Fruit fly (Drosophila melanogaster): ENCODE measurements around the gene QIL1.

Gene QIL1

dm6 chr3L:17444569-17444968 lies 21.2 kb upstream of the QIL1 start:
- no peak for TF ChIP-seq noc (tag; optimal IDR thresholded peaks at IDR 0.05)

DNA sequence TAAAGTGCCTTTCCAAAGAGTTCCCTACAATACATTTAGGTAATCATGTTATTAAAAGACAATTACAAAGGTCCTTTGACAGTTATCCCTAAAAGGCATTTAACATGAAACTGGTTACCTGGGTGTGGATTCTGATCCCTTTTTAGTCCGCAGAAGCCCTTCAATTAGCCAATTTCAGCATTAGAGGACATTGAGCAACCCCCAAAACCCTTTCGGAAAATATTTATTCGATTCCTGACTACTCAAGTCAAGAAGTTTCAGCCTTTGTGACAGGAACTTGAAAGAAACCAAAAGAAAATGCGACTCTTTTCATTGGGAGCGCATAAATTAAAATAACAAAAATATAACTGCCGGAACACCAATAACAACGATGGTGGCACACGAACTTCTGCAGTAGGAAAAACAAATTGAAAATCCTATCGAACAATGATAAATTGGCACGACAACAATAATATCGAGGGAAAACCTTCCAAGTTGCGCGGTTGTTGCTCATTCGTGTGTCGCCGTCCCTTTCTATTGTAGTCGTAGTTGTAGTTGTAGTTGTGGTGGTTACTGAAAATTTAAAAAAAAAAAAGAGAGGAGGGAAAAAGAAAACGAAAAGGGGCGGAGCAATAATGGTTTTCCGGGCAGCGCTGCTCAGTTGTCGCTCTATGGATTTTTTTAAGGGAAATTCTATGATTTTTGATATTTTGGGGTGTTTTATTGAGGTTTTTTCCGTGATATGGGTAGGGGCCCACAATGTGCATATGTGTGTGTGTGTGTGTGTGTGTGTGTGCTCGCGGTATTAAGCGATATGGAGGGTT lies 19.9 kb upstream of the QIL1 start:
- TF ChIP-seq noc (tag; optimal IDR thresholded peaks at IDR 0.05): no peak

- no peak for TF ChIP-seq noc (tag; optimal IDR thresholded peaks at IDR 0.05)
Observed at dm6 chr3L:17447881-17448280, 17.9 kb upstream of the QIL1 start.

dm6 chr3L:17457695-17458242 lies 8.0 kb upstream of the QIL1 start:
- no peak for TF ChIP-seq noc (tag; optimal IDR thresholded peaks at IDR 0.05)

DNA sequence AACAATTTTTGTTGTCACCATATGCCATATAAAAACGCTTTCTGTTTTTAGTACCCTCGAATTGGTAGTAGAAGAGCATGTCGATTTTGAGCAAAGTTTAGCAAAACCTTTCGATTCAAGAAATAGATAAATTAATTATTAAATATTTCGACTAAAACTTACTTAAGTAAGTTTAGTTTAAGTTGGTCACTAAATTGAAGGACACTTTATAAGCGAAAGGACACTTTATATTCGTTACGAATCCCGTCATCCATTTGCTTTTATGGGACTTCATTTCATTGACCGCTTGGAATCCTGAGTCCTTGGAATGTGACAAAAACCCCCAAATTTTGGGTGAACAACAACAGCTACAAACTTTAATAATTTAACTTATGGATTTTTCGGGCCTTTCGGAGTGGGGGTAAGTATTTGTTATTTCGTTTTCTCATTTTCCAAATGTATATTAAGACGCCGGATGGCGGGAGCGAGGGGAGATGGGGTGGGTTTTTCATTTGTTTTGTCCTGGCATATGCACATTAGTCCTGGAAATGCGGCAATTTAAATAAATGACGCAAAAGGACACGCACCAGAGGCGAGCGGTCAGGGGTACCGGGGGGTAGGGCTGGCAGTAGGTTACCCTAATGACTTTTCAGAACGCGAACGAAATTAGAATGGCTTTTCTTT lies 6.8 kb upstream of the QIL1 start:
- no peak for TF ChIP-seq noc (tag; optimal IDR thresholded peaks at IDR 0.05)

DNA sequence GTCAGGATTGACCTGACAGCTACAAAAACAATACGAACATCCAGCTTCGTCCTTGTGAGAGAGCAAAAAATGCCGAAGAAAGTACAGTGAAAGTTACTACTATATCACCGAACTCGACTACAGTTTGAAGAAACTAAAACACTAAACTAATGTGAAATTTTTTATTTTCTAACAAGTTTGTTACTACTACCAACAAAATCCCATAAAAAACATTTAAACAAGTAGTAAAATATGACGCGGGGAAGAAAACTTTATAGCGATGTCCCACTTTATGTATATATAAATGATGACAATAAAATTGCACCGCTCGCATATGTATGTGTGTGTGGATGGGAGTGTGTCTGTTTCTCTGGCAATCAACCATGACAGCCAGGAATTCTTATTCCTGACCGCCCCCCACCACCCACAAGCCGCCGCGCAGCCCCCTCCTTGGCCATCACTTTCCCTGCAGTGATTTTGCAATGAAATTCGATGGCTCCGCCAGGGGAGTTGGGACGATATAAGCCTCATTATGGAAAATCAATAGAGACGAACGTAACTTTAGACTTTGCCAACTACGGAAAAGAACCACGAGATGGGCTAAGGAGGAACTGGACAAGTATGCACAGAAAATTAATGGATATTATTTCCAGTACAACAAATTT lies 4.3 kb upstream of the QIL1 start:
- TF ChIP-seq noc (tag; optimal IDR thresholded peaks at IDR 0.05): no peak

dm6 chr3L:17462474-17462873 lies 3.3 kb upstream of the QIL1 start:
- no peak for TF ChIP-seq noc (tag; optimal IDR thresholded peaks at IDR 0.05)

- TF ChIP-seq noc (tag; optimal IDR thresholded peaks at IDR 0.05): no peak
Observed at dm6 chr3L:17470110-17470509, 4.4 kb downstream of the QIL1 start, which contains the start of gene SecCl. SecCl (plus strand) TSS chr3L:17470127.

DNA sequence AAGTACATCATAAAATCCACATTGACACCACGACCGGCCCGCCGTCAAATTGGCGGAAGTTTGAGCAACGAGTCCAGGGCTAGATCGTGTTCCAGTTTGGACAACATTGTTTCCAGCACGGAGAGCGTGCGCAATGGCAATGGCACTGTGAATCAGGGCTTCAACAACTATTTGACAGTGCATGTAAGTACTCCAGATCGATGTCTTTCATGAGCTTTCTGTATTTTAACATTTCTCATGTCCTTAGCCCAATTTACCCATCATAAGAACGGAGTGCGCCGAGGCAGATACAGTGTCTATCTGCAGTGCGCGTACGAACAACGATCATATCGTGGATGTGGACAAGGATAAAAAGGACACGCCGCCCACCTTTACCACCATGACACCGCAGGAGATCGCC lies 8.1 kb downstream of the QIL1 start:
- no peak for TF ChIP-seq noc (tag; optimal IDR thresholded peaks at IDR 0.05)

DNA sequence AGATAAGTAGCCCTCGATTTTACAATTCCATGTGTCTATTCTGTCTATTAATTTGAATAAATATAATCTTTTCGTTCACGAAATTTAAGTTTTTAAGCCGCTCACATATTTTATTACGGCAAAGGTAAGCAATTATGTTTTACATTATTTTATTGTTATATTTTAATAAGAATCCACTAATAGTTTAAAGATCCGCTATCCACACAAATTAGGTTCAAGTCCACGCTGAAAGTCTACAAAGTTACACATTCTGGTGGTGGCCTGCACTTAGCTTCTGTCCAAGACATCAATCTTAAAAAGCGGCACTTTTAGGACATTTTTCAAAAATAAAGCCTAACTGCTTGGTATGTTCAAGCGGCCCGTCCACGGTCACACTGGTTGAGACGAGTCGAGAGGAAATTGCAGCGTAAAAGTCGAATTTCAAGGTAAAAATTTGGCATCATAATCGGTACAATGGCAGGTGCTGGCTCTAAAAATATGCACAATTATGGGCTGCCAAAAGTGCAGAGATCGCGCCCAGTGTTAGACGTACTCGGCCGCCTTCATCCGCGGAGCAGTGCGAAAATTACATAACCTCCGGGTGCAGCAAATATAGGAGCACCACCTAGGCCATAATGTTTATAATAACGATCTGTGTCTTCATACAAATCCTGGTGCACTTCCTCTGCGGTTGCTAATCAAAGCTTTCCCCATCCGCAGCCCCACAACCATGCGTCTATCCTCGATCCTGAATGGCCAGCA lies 9.1 kb downstream of the QIL1 start, which contains the start of the genes UQCR-Q and CG46525:
TSS of gene UQCR-Q (plus strand) at position 51 of the 741 bp plus-strand sequence.
TSS of gene CG46525 (plus strand) at position 510 of the 741 bp plus-strand sequence.
- TF ChIP-seq noc (tag; optimal IDR thresholded peaks at IDR 0.05): no peak

DNA sequence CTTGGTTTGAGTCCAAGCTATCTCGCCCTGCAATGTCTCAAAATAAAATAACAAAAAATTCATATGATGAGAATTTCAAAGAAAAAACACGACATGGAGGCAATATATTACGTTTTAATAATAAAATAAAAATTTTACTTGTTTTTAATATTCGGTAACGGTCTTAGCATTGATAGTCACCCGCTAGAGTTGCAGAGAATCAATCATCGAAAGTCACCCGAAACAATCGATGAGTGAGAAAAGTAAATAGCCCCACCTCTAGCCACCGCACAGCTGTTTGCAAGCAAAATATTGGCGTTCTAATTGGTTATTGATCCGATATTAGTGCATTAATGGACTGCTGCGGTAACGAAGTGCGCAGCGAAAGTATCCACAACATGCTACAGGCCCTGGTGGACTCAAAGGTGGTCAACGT lies 10.2 kb downstream of the QIL1 start, which contains the start of gene CG34250:
TSS of gene CG34250 (plus strand) at position 244 of the 415 bp plus-strand sequence.
- TF ChIP-seq noc (tag; optimal IDR thresholded peaks at IDR 0.05): peak; percentile 59

DNA sequence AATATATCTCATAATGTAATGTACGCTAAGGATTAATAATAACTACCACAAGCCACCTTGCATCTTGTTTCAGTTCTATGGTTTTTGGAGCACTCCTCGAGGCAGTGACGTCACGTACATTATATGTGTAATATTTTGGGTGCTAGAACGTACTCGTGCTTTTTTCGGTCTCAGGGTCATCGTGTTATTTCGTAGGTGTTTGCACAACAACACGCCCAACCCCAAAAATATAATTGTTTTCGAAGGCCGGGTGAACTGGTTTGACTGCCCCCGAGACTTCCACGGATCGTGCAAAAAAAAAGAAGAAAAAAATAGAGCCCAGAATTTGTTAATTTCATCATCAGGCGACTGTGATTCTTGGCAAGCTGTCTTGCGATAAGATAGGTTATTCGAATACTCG lies 10.8 kb downstream of the QIL1 start:
- TF ChIP-seq noc (tag; optimal IDR thresholded peaks at IDR 0.05): no peak

DNA sequence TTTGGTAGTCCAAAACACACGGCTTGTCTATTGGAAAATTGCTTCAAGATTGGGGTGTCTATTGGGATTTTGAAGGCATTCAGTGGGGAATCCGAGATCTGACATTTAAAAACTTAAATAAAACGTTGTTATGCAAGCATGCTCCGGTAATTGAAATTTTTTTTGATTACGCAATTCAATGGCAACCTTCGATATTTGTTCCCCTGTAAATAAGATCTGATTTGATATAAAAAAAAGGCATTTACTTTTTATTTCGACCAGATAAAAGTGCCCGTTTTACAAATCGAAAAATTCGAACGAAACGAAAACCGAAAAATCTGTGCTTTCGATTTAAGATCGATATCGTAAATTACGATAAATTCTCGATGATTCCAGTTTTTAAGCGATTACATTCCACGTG lies 13.1 kb downstream of the QIL1 start, which contains the start of the genes CG13733 and qjt:
TSS of gene CG13733 (minus strand) at position 101 of the 400 bp plus-strand sequence.
TSS of gene qjt (plus strand) at position 271 of the 400 bp plus-strand sequence.
- TF ChIP-seq noc (tag; optimal IDR thresholded peaks at IDR 0.05): no peak

DNA sequence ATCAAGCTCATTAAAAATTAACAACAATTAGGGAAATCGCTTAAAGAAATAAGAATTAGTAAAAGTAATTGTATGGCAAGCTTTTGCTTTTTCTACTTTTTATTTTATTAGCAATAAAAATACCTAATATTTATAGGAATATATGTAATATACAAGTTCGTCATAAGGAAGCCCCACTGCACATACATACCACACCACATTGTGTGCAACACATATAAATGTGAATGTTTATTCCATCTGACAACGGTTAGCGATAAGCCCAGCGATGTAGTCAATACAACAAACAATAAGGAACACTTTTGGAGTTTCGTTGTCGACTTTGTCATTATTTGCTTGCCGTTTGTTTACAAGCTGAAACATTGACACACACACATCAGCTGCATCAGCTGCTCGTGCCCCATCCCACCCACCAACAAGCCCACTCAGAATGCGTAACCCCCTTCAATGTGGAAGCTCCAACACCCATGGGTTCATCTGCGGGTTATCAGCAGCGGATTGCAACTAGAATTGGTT lies 19.6 kb downstream of the QIL1 start:
- TF ChIP-seq noc (tag; optimal IDR thresholded peaks at IDR 0.05): no peak

- no peak for TF ChIP-seq noc (tag; optimal IDR thresholded peaks at IDR 0.05)
Observed at dm6 chr3L:17486130-17486529, 20.4 kb downstream of the QIL1 start, which contains the start of gene CG6333. CG6333 (minus strand) TSS chr3L:17486230.
